Worm (Caenorhabditis elegans) whole organism, late embryonic: ENCODE data around the gene clec-28.
A peak's percentile ranks its signal among the peaks of the same experiment; 100 is the strongest.

ENCODE experiments used
- C08G9.2 ChIP-seq: sonication (generic microtip); optimal IDR thresholded peaks from 2 replicates; lab custom pipeline; 2016; ENCODE audit warnings: mild to moderate bottlenecking, missing genetic modification characterization, moderate library complexity, missing compliant biosample characterization
- F13H6.1 ChIP-seq: sonication (generic microtip); optimal IDR thresholded peaks from 2 replicates; lab custom pipeline; 2016; ENCODE audit warnings: missing genetic modification characterization, missing compliant biosample characterization
- K02D7.2 ChIP-seq: sonication (generic microtip); optimal IDR thresholded peaks from 2 replicates; lab custom pipeline; 2017; ENCODE audit warnings: mild to moderate bottlenecking, missing genetic modification characterization, missing compliant biosample characterization
- Y22D7AL.16 ChIP-seq: sonication (generic microtip); optimal IDR thresholded peaks from 2 replicates; lab custom pipeline; 2016; ENCODE audit warnings: missing genetic modification characterization, missing compliant biosample characterization
- ama-1 ChIP-seq: fragments of 150-350 bp; optimal IDR thresholded peaks from 2 replicates; lab custom pipeline; 2014
- ceh-14 ChIP-seq: sonication (generic microtip); optimal IDR thresholded peaks from 2 replicates; lab custom pipeline; 2016; ENCODE audit warnings: missing genotype, missing genetic modification characterization, missing compliant biosample characterization
- ceh-18 ChIP-seq: sonication (generic microtip); optimal IDR thresholded peaks from 2 replicates; lab custom pipeline; 2016; ENCODE audit warnings: missing genetic modification characterization, missing compliant biosample characterization
- ceh-19 ChIP-seq: fragments of 200-800 bp; sonication (Bioruptor generic); optimal IDR thresholded peaks from 2 replicates; lab custom pipeline; 2018; ENCODE audit warnings: mild to moderate bottlenecking, missing genetic modification characterization, missing compliant biosample characterization
- ceh-2 ChIP-seq: sonication (generic microtip); optimal IDR thresholded peaks from 2 replicates; lab custom pipeline; 2016; ENCODE audit warnings: missing genotype, missing genetic modification characterization, missing compliant biosample characterization
- ceh-30 ChIP-seq: fragments of 150-350 bp; optimal IDR thresholded peaks from 2 replicates; lab custom pipeline; 2014; ENCODE audit warnings: missing biosample characterization, missing genetic modification characterization
- ceh-31 ChIP-seq: sonication (generic microtip); optimal IDR thresholded peaks from 2 replicates; lab custom pipeline; 2016; ENCODE audit warnings: missing genetic modification characterization, missing compliant biosample characterization
- ceh-34 ChIP-seq: sonication (generic microtip); optimal IDR thresholded peaks from 2 replicates; lab custom pipeline; 2016; ENCODE audit warnings: mild to moderate bottlenecking, missing genetic modification characterization, missing compliant biosample characterization
- ceh-48 ChIP-seq: sonication (generic microtip); optimal IDR thresholded peaks from 2 replicates; lab custom pipeline; 2016; ENCODE audit warnings: missing genetic modification characterization, inconsistent platforms, missing compliant biosample characterization
- ceh-9 ChIP-seq: sonication (generic microtip); optimal IDR thresholded peaks from 2 replicates; lab custom pipeline; 2016; ENCODE audit warnings: mild to moderate bottlenecking, missing genetic modification characterization, inconsistent platforms, missing compliant biosample characterization
- dmd-4 ChIP-seq: sonication (generic microtip); optimal IDR thresholded peaks from 2 replicates; lab custom pipeline; 2016; ENCODE audit warnings: borderline replicate concordance, missing genetic modification characterization, missing compliant biosample characterization
- elt-4 ChIP-seq: sonication (generic microtip); optimal IDR thresholded peaks from 2 replicates; lab custom pipeline; 2016; ENCODE audit warnings: missing genetic modification characterization, missing compliant biosample characterization
- ets-4 ChIP-seq: sonication (generic microtip); optimal IDR thresholded peaks from 2 replicates; lab custom pipeline; 2016; ENCODE audit warnings: missing genetic modification characterization, missing compliant biosample characterization
- fkh-10 ChIP-seq: fragments of 150-350 bp; optimal IDR thresholded peaks from 2 replicates; lab custom pipeline; 2014; ENCODE audit warnings: missing biosample characterization, missing genetic modification reagents, missing genetic modification characterization
- fkh-6 ChIP-seq: sonication (generic microtip); optimal IDR thresholded peaks from 2 replicates; lab custom pipeline; 2016; ENCODE audit warnings: missing genetic modification characterization, missing compliant biosample characterization
- hlh-13 ChIP-seq: fragments of 200-800 bp; sonication (Bioruptor generic); optimal IDR thresholded peaks from 2 replicates; lab custom pipeline; 2018; ENCODE audit warnings: mild to moderate bottlenecking, missing genetic modification characterization, missing compliant biosample characterization
- hlh-15 ChIP-seq: sonication (generic microtip); optimal IDR thresholded peaks from 2 replicates; lab custom pipeline; 2016; ENCODE audit warnings: missing genetic modification characterization, missing compliant biosample characterization
- hlh-8 ChIP-seq: sonication (generic microtip); optimal IDR thresholded peaks from 2 replicates; lab custom pipeline; 2016; ENCODE audit warnings: missing genotype, missing genetic modification characterization, missing compliant biosample characterization
- lim-6 ChIP-seq: sonication (generic microtip); optimal IDR thresholded peaks from 2 replicates; lab custom pipeline; 2016; ENCODE audit warnings: missing genetic modification characterization, missing compliant biosample characterization
- lin-11 ChIP-seq: fragments of 200-800 bp; sonication (Bioruptor generic); optimal IDR thresholded peaks from 2 replicates; lab custom pipeline; 2018; ENCODE audit warnings: mild to moderate bottlenecking, missing genetic modification characterization, missing compliant biosample characterization
- mec-3 ChIP-seq: sonication (generic microtip); optimal IDR thresholded peaks from 2 replicates; lab custom pipeline; 2016; ENCODE audit warnings: borderline replicate concordance, missing genetic modification characterization, missing compliant biosample characterization
- nfya-1 ChIP-seq: sonication (generic microtip); optimal IDR thresholded peaks from 2 replicates; lab custom pipeline; 2017; ENCODE audit warnings: missing genetic modification characterization, mild to moderate bottlenecking, missing compliant biosample characterization, antibody characterized with exemption, moderate library complexity
- npax-4 ChIP-seq: sonication (generic microtip); optimal IDR thresholded peaks from 2 replicates; lab custom pipeline; 2016; ENCODE audit warnings: missing genetic modification characterization, missing compliant biosample characterization
- pha-4 ChIP-seq: fragments of 150-350 bp; optimal IDR thresholded peaks from 2 replicates; lab custom pipeline; 2018; ENCODE audit warnings: missing biosample characterization, missing genetic modification reagents, missing genetic modification characterization
- pros-1 ChIP-seq: fragments of 150-350 bp; optimal IDR thresholded peaks from 2 replicates; lab custom pipeline; 2014; ENCODE audit warnings: missing biosample characterization, missing genetic modification reagents, missing genetic modification characterization
- rnt-1 ChIP-seq: sonication (generic microtip); optimal IDR thresholded peaks from 2 replicates; lab custom pipeline; 2016; ENCODE audit warnings: missing genetic modification characterization, missing compliant biosample characterization
- sdc-2 ChIP-seq: sonication (generic microtip); optimal IDR thresholded peaks from 2 replicates; lab custom pipeline; 2016; ENCODE audit warnings: missing genotype, missing genetic modification characterization, missing compliant biosample characterization
- sox-4 ChIP-seq: sonication (generic microtip); optimal IDR thresholded peaks from 2 replicates; lab custom pipeline; 2017; ENCODE audit warnings: mild to moderate bottlenecking, missing genetic modification characterization, inconsistent platforms, missing compliant biosample characterization
- syd-9 ChIP-seq: sonication (generic microtip); optimal IDR thresholded peaks from 2 replicates; lab custom pipeline; 2016; ENCODE audit warnings: mild to moderate bottlenecking, missing genetic modification characterization, moderate library complexity, missing compliant biosample characterization
- tbx-2 ChIP-seq: sonication (generic microtip); optimal IDR thresholded peaks from 2 replicates; lab custom pipeline; 2016; ENCODE audit warnings: missing genetic modification characterization, missing compliant biosample characterization
- unc-3 ChIP-seq, 2 experiments: fragments of 200-800 bp in 1 of 2; sonication (Bioruptor generic) in 1 of 2; sonication (generic microtip) in 1 of 2; conservative IDR thresholded peaks in 1 of 2; optimal IDR thresholded peaks in 1 of 2; 2 replicates each; pipeline versions ENCODE4 v1.3.6 to Lab custom; 2016 to 2022; ENCODE audit warnings: missing compliant biosample characterization in 2 of 2, missing genetic modification characterization in 2 of 2, missing genetic modification reagents in 1 of 2
- unc-42 ChIP-seq: sonication (generic microtip); optimal IDR thresholded peaks from 2 replicates; lab custom pipeline; 2016; ENCODE audit warnings: missing genotype, missing genetic modification characterization, missing compliant biosample characterization
- unc-86 ChIP-seq: sonication (generic microtip); optimal IDR thresholded peaks from 2 replicates; lab custom pipeline; 2016; ENCODE audit warnings: missing genetic modification characterization, missing compliant biosample characterization

Gene clec-28

ce11 chrV:16836100-16836499, 29.4 kb upstream of the clec-28 start:
- TF ChIP-seq npax-4 (tag; lab: Kevin White, UChicago) (no peak), ceh-34 (peak; percentile 56), ceh-18 (tag; lab: Kevin White, UChicago) (peak; percentile 7), tbx-2 (tag; lab: Kevin White, UChicago) (no peak), sox-4 (no peak), lin-11 (tag; lab: Kevin White, UChicago) (no peak)

ce11 chrV:16838435-16838834, 27.1 kb upstream of the clec-28 start:
- TF ChIP-seq ceh-30 (tag; lab: Kevin White, UChicago): no peak

ce11 chrV:16840283-16840682, 25.2 kb upstream of the clec-28 start:
- TF ChIP-seq hlh-13 (GFP tag; lab: Kevin White, UChicago) (no peak), elt-4 (tag; lab: Kevin White, UChicago) (no peak), lim-6 (no peak), sdc-2 (no peak), pros-1 (no peak), ceh-19 (GFP tag; lab: Kevin White, UChicago) (no peak), unc-86 (tag; lab: Kevin White, UChicago) (no peak), C08G9.2 (tag; lab: Kevin White, UChicago) (no peak), F13H6.1 (tag; lab: Kevin White, UChicago) (no peak), rnt-1 (tag; lab: Kevin White, UChicago) (no peak), ceh-2 (tag; lab: Kevin White, UChicago) (no peak), ceh-30 (tag; lab: Kevin White, UChicago) (no peak), npax-4 (tag; lab: Kevin White, UChicago) (no peak), ceh-31 (tag; lab: Kevin White, UChicago) (no peak)

- TF ChIP-seq ama-1 (lab: Kevin White, UChicago): no peak
- TF ChIP-seq ceh-2 (tag; lab: Kevin White, UChicago): no peak
- TF ChIP-seq ets-4: no peak
- TF ChIP-seq ceh-9 (tag; lab: Kevin White, UChicago): no peak
- TF ChIP-seq fkh-6 (tag; lab: Kevin White, UChicago): no peak
- TF ChIP-seq mec-3: no peak
- no peak for TF ChIP-seq nfya-1 (tag; lab: Kevin White, UChicago)
- no peak for TF ChIP-seq ceh-48 (tag; lab: Kevin White, UChicago)
- TF ChIP-seq unc-3 (GFP tag; conservative IDR thresholded peaks at IDR 0.05; lab: Robert Waterston, UW): no peak
- TF ChIP-seq unc-3 (tag; optimal IDR thresholded peaks at IDR 0.05; lab: Kevin White, UChicago): no peak
- no peak for TF ChIP-seq fkh-10 (GFP tag; lab: Kevin White, UChicago)
- TF ChIP-seq ceh-14 (tag; lab: Kevin White, UChicago): no peak
- TF ChIP-seq dmd-4: no peak
- TF ChIP-seq K02D7.2: no peak
Observed at ce11 chrV:16840961-16841360, 24.5 kb upstream of the clec-28 start, which contains the start of gene clec-40. TSS of gene clec-40 (minus strand) at chrV:16841061.

ce11 chrV:16842941-16843340, 22.6 kb upstream of the clec-28 start, which contains the start of gene clec-25:
TSS of gene clec-25 (plus strand) at chrV:16843241.
- TF ChIP-seq ceh-2 (tag; lab: Kevin White, UChicago) (no peak), syd-9 (tag; lab: Kevin White, UChicago) (no peak), hlh-15 (tag; lab: Kevin White, UChicago) (no peak), unc-42 (tag; lab: Kevin White, UChicago) (no peak), ceh-18 (tag; lab: Kevin White, UChicago) (no peak), Y22D7AL.16 (tag; lab: Kevin White, UChicago) (no peak), hlh-8 (no peak), pha-4 (tag; lab: Kevin White, UChicago) (no peak), hlh-13 (GFP tag; lab: Kevin White, UChicago) (no peak)
- TF ChIP-seq, all 69 proteins: peak for 0
